Worm (Caenorhabditis elegans): ENCODE results near the gene R08A2.5.

The R08A2.5 gene

ce11 chrV:14734187-14734765, 21.9 kb downstream of the R08A2.5 start, which contains the start of gene unc-61:
Gene unc-61, minus strand, starts transcription at chrV:14734237.
- TF ChIP-seq lin-15B (tag; optimal IDR thresholded peaks at IDR 0.05) (peak; percentile 74), pha-4 (tag; optimal IDR thresholded peaks at IDR 0.05) (peak; percentile 35), R02D3.7 (tag; optimal IDR thresholded peaks at IDR 0.05) (peak; percentile 82), lin-39 (tag; optimal IDR thresholded peaks at IDR 0.05) (peak; percentile 1), ztf-11 (tag; optimal IDR thresholded peaks at IDR 0.05) (no peak), pqm-1 (tag; optimal IDR thresholded peaks at IDR 0.05) (no peak)

- no peak for TF ChIP-seq ztf-11 (tag; optimal IDR thresholded peaks at IDR 0.05)
Observed at ce11 chrV:14736851-14737250, 24.4 kb downstream of the R08A2.5 start, which contains the start of gene Y50E8A.5. Gene Y50E8A.5, minus strand, starts transcription at chrV:14736951.

ce11 chrV:14741233-14741632, 28.8 kb downstream of the R08A2.5 start, which contains the start of gene Y50E8A.6:
Gene Y50E8A.6, minus strand, starts transcription at chrV:14741333.
- TF ChIP-seq nhr-11 (tag; optimal IDR thresholded peaks at IDR 0.05) (no peak), daf-12 (tag; optimal IDR thresholded peaks at IDR 0.05) (no peak), nhr-28 (tag; optimal IDR thresholded peaks at IDR 0.05) (no peak), unc-39 (tag; optimal IDR thresholded peaks at IDR 0.05) (no peak), ztf-11 (tag; optimal IDR thresholded peaks at IDR 0.05) (no peak), elt-2 (tag; optimal IDR thresholded peaks at IDR 0.05) (no peak)

ce11 chrV:14744824-14745223, 32.4 kb downstream of the R08A2.5 start:
- no peak for TF ChIP-seq nhr-28 (tag; optimal IDR thresholded peaks at IDR 0.05)
- TF ChIP-seq nfya-1 (tag; optimal IDR thresholded peaks at IDR 0.05; ENCODE audit: insufficient read depth): no peak
- TF ChIP-seq ceh-16 (tag; optimal IDR thresholded peaks at IDR 0.05): no peak
- no peak for TF ChIP-seq sea-2 (GFP tag; optimal IDR thresholded peaks at IDR 0.05)
- no peak for TF ChIP-seq nhr-23 (tag; optimal IDR thresholded peaks at IDR 0.05)
- no peak for TF ChIP-seq nhr-43 (tag; optimal IDR thresholded peaks at IDR 0.05; ENCODE audit: poor library complexity, severe bottlenecking)
- no peak for TF ChIP-seq hmg-11 (tag; optimal IDR thresholded peaks at IDR 0.05)
- TF ChIP-seq pha-4 (tag; optimal IDR thresholded peaks at IDR 0.05): no peak
- TF ChIP-seq unc-62 (GFP tag; optimal IDR thresholded peaks at IDR 0.05): no peak
- TF ChIP-seq ceh-82 (tag; optimal IDR thresholded peaks at IDR 0.05): no peak
- no peak for TF ChIP-seq eor-1 (tag; optimal IDR thresholded peaks at IDR 0.05)
- no peak for TF ChIP-seq nhr-25 (tag; optimal IDR thresholded peaks at IDR 0.05)
- no peak for TF ChIP-seq pqm-1 (tag; optimal IDR thresholded peaks at IDR 0.05)

- TF ChIP-seq ceh-16 (tag; optimal IDR thresholded peaks at IDR 0.05): no peak
- TF ChIP-seq ztf-11 (tag; optimal IDR thresholded peaks at IDR 0.05): no peak
- TF ChIP-seq sea-2 (GFP tag; optimal IDR thresholded peaks at IDR 0.05): no peak
- TF ChIP-seq elt-2 (tag; optimal IDR thresholded peaks at IDR 0.05): no peak
- TF ChIP-seq egl-5 (tag; optimal IDR thresholded peaks at IDR 0.05): no peak
- no peak for TF ChIP-seq fos-1 (tag; optimal IDR thresholded peaks at IDR 0.05)
- no peak for TF ChIP-seq fkh-10 (GFP tag; optimal IDR thresholded peaks at IDR 0.05)
- no peak for TF ChIP-seq nfya-1 (tag; optimal IDR thresholded peaks at IDR 0.05; ENCODE audit: insufficient read depth)
- no peak for TF ChIP-seq skn-1 (tag; optimal IDR thresholded peaks at IDR 0.05)
- TF ChIP-seq R02D3.7 (tag; optimal IDR thresholded peaks at IDR 0.05): no peak
- no peak for TF ChIP-seq ceh-82 (tag; optimal IDR thresholded peaks at IDR 0.05)
- TF ChIP-seq mml-1 (tag; optimal IDR thresholded peaks at IDR 0.05): no peak
- no peak for TF ChIP-seq ceh-9 (tag; optimal IDR thresholded peaks at IDR 0.05)
Observed at ce11 chrV:14746975-14747374, 34.6 kb downstream of the R08A2.5 start.

- TF ChIP-seq skn-1 (tag; optimal IDR thresholded peaks at IDR 0.05) (no peak), nhr-11 (tag; optimal IDR thresholded peaks at IDR 0.05) (no peak), hmg-11 (tag; optimal IDR thresholded peaks at IDR 0.05) (no peak), nhr-12 (tag; optimal IDR thresholded peaks at IDR 0.05) (no peak), elt-2 (tag; optimal IDR thresholded peaks at IDR 0.05) (no peak), pha-4 (tag; optimal IDR thresholded peaks at IDR 0.05) (no peak), nhr-76 (tag; optimal IDR thresholded peaks at IDR 0.05) (no peak), fos-1 (tag; optimal IDR thresholded peaks at IDR 0.05) (no peak), ama-1 (optimal IDR thresholded peaks at IDR 0.05) (no peak), pqm-1 (tag; optimal IDR thresholded peaks at IDR 0.05) (no peak), fkh-10 (GFP tag; optimal IDR thresholded peaks at IDR 0.05) (no peak), ceh-9 (tag; optimal IDR thresholded peaks at IDR 0.05) (no peak), zag-1 (tag; optimal IDR thresholded peaks at IDR 0.05) (no peak), elt-1 (tag; optimal IDR thresholded peaks at IDR 0.05) (no peak)
Observed at ce11 chrV:14748608-14749137, 36.3 kb downstream of the R08A2.5 start, which contains the start of the genes lipl-8 and Y50E8A.22. Gene lipl-8, minus strand, starts transcription at chrV:14748708. Gene Y50E8A.22, minus strand, starts transcription at chrV:14749087.
